2 worm cellular contexts compared by ENCODE assay signal in genomic region chrV:14147114-14147513, ce11.
TF ChIP-seq lines count a peak whose summit lies in the region.

No protein-coding gene starts in this region.

TF ChIP-seq in whole organism, L4 larva, 104 proteins besides CTCF, POLR2A, EP300 and RAD21:
- no peak for TF ChIP-seq unc-39 (tag; optimal IDR thresholded peaks at IDR 0.05; lab: Kevin White, UChicago)
- peak; percentile 67 for TF ChIP-seq set-16 (GFP tag; IDR thresholded peaks at IDR 0.05; lab: Robert Waterston, UW)
- TF ChIP-seq nhr-42 (GFP tag; IDR thresholded peaks at IDR 0.05; lab: Robert Waterston, UW) = no peak

TF ChIP-seq in whole organism, young adult, 124 proteins besides CTCF, POLR2A, EP300 and RAD21:
- peak; percentile 65 for TF ChIP-seq zfh-2 (GFP tag; conservative IDR thresholded peaks at IDR 0.05; lab: Robert Waterston, UW)
- TF ChIP-seq F39B2.1 (GFP tag; IDR thresholded peaks at IDR 0.05; lab: Robert Waterston, UW) = no peak
- TF ChIP-seq hmg-1.2 (GFP tag; IDR thresholded peaks at IDR 0.05; lab: Robert Waterston, UW) = no peak
- TF ChIP-seq lsl-1 (GFP tag; optimal IDR thresholded peaks at IDR 0.05; lab: Kevin White, UChicago) = no peak
- no peak for TF ChIP-seq attf-6 (GFP tag; IDR thresholded peaks at IDR 0.05; lab: Robert Waterston, UW)
